Worm (Caenorhabditis elegans) whole organism, L4 larva: Measurements from ENCODE around the gene H37A05.4.

Experiments used
- D1046.2 ChIP-seq: fragments of 200-800 bp; sonication (Bioruptor generic); IDR thresholded peaks from 2 replicates; pipeline ENCODE4 v1.3.6; 2022; ENCODE audit warnings: missing genetic modification characterization, missing compliant biosample characterization
- F10B5.3 ChIP-seq: sonication (generic microtip); optimal IDR thresholded peaks from 2 replicates; lab custom pipeline; 2016; ENCODE audit warnings: mild to moderate bottlenecking, missing genetic modification characterization, missing compliant biosample characterization
- R02D3.7 ChIP-seq: fragments of 150-350 bp; sonication (generic microtip); optimal IDR thresholded peaks from 3 replicates; lab custom pipeline; 2014; ENCODE audit warnings: missing biosample characterization, missing genetic modification characterization
- Y5F2A.4 ChIP-seq: fragments of 200-800 bp; sonication (Bioruptor generic); optimal IDR thresholded peaks from 2 replicates; lab custom pipeline; 2018; ENCODE audit warnings: mild to moderate bottlenecking, missing genetic modification characterization, missing compliant biosample characterization
- Y75B8A.6 ChIP-seq: fragments of 200-800 bp; sonication (Bioruptor generic); IDR thresholded peaks from 2 replicates; pipeline ENCODE4 v1.3.6; 2022; ENCODE audit warnings: missing genetic modification reagents, missing genetic modification characterization, missing compliant biosample characterization
- ZK546.5 ChIP-seq, 2 experiments: sonication (generic microtip); optimal IDR thresholded peaks; 2 replicates each; lab custom pipeline; 2017; ENCODE audit warnings: missing biosample characterization in 2 of 2, missing genetic modification characterization in 2 of 2
- aha-1 ChIP-seq: fragments of 150-350 bp; peaks from one replicate; lab custom pipeline; 2014; ENCODE audit warnings: missing biosample characterization, missing genetic modification characterization
- ama-1 ChIP-seq: fragments of 150-350 bp; optimal IDR thresholded peaks from 2 replicates; lab custom pipeline; 2014; ENCODE audit warnings: inconsistent platforms, mixed read lengths
- arid-1 ChIP-seq: fragments of 200-800 bp; sonication (Bioruptor generic); conservative IDR thresholded peaks from 2 replicates; pipeline ENCODE4 v1.3.6; 2022; ENCODE audit warnings: missing genetic modification reagents, missing genetic modification characterization, missing compliant biosample characterization
- attf-4 ChIP-seq: sonication (generic microtip); optimal IDR thresholded peaks from 3 replicates; lab custom pipeline; 2017; ENCODE audit warnings: missing biosample characterization, missing genetic modification characterization
- ceh-20 ChIP-seq: fragments of 200-800 bp; sonication (Bioruptor generic); IDR thresholded peaks from 2 replicates; pipeline ENCODE4 v1.3.6; 2022; ENCODE audit warnings: missing genetic modification reagents, missing genetic modification characterization, missing compliant biosample characterization
- ces-1 ChIP-seq: fragments of 150-350 bp; sonication (generic microtip); optimal IDR thresholded peaks from 4 replicates; lab custom pipeline; 2014; ENCODE audit warnings: missing biosample characterization, missing genetic modification reagents, missing genetic modification characterization
- cey-2 ChIP-seq: sonication (generic microtip); optimal IDR thresholded peaks from 3 replicates; lab custom pipeline; 2017; ENCODE audit warnings: missing genetic modification characterization, mild to moderate bottlenecking, missing compliant biosample characterization, antibody characterized with exemption, borderline replicate concordance; ENCODE audit not compliant: insufficient read depth
- ctbp-1 ChIP-seq: fragments of 200-800 bp; sonication (Bioruptor generic); IDR thresholded peaks from 2 replicates; pipeline ENCODE4 v1.3.6; 2022; ENCODE audit warnings: missing genetic modification reagents, missing genetic modification characterization, missing compliant biosample characterization
- daf-12 ChIP-seq: fragments of 150-350 bp; optimal IDR thresholded peaks from 2 replicates; lab custom pipeline; 2014; ENCODE audit warnings: missing biosample characterization, missing genetic modification reagents, missing genetic modification characterization
- dmd-6 ChIP-seq: fragments of 200-800 bp; sonication (Bioruptor generic); IDR thresholded peaks from 2 replicates; pipeline ENCODE4 v1.3.6; 2022; ENCODE audit warnings: missing genetic modification reagents, missing genetic modification characterization, missing compliant biosample characterization
- egl-43 ChIP-seq: fragments of 200-800 bp; sonication (Bioruptor generic); IDR thresholded peaks from 2 replicates; pipeline ENCODE4 v1.3.6; 2022; ENCODE audit warnings: missing genetic modification reagents, missing genetic modification characterization, missing compliant biosample characterization
- fkh-10 ChIP-seq: fragments of 150-350 bp; optimal IDR thresholded peaks from 2 replicates; lab custom pipeline; 2014; ENCODE audit warnings: missing biosample characterization, missing genetic modification reagents, missing genetic modification characterization
- hlh-11 ChIP-seq: fragments of 200-800 bp; sonication (Bioruptor generic); optimal IDR thresholded peaks from 2 replicates; lab custom pipeline; 2018; ENCODE audit warnings: mild to moderate bottlenecking, missing genetic modification characterization, missing compliant biosample characterization
- hmg-1.1 ChIP-seq: fragments of 200-800 bp; sonication (Bioruptor generic); IDR thresholded peaks from 2 replicates; pipeline ENCODE4 v1.3.6; 2022; ENCODE audit warnings: missing genetic modification reagents, missing genetic modification characterization, missing compliant biosample characterization
- jun-1 ChIP-seq: fragments of 150-350 bp; optimal IDR thresholded peaks from 2 replicates; lab custom pipeline; 2014; ENCODE audit warnings: missing biosample characterization, missing genetic modification reagents, missing genetic modification characterization
- lin-13 ChIP-seq: fragments of 150-350 bp; optimal IDR thresholded peaks from 2 replicates; lab custom pipeline; 2014; ENCODE audit warnings: missing biosample characterization, missing genetic modification reagents, missing genetic modification characterization
- lin-29 ChIP-seq: fragments of 200-800 bp; sonication (Bioruptor generic); IDR thresholded peaks from 2 replicates; pipeline ENCODE4 v1.3.6; 2022; ENCODE audit warnings: missing genetic modification reagents, missing genetic modification characterization, missing compliant biosample characterization
- lsy-2 ChIP-seq, 2 experiments: fragments of 150-350 bp in 1 of 2; sonication (generic microtip) in 1 of 2; optimal IDR thresholded peaks; 2 replicates each; lab custom pipeline; 2014 to 2017; ENCODE audit warnings: missing biosample characterization in 2 of 2, missing genetic modification characterization in 2 of 2
- madf-5 ChIP-seq, 2 experiments: fragments of 200-800 bp; sonication (Bioruptor generic); IDR thresholded peaks; 2 replicates each; pipeline ENCODE4 v1.3.6; 2022; ENCODE audit warnings: missing compliant biosample characterization in 2 of 2, missing genetic modification characterization in 2 of 2
- madf-9 ChIP-seq: fragments of 200-800 bp; sonication (Bioruptor generic); conservative IDR thresholded peaks from 2 replicates; pipeline ENCODE4 v1.3.6; 2022; ENCODE audit warnings: missing genetic modification reagents, missing genetic modification characterization, missing compliant biosample characterization
- mdl-1 ChIP-seq, 2 experiments: fragments of 150-350 bp in 1 of 2; sonication (generic microtip) in 1 of 2; optimal IDR thresholded peaks; 2 replicates each; lab custom pipeline; 2014 to 2017; ENCODE audit warnings: missing biosample characterization in 2 of 2, missing genetic modification characterization in 2 of 2
- mdt-29 ChIP-seq: fragments of 200-800 bp; sonication (Bioruptor generic); IDR thresholded peaks from 2 replicates; pipeline ENCODE4 v1.3.6; 2022; ENCODE audit warnings: missing genetic modification reagents, missing genetic modification characterization, missing compliant biosample characterization
- mep-1 ChIP-seq: fragments of 150-350 bp; sonication (generic microtip); optimal IDR thresholded peaks from 3 replicates; lab custom pipeline; 2014; ENCODE audit warnings: missing biosample characterization, missing genetic modification characterization
- mes-2 ChIP-seq: sonication (generic microtip); optimal IDR thresholded peaks from 2 replicates; lab custom pipeline; 2016; ENCODE audit warnings: missing genotype, mild to moderate bottlenecking, missing genetic modification characterization, missing compliant biosample characterization; ENCODE audit not compliant: poor library complexity, severe bottlenecking
- mxl-2 ChIP-seq: fragments of 200-800 bp; sonication (Bioruptor generic); conservative IDR thresholded peaks from 2 replicates; pipeline ENCODE4 v1.3.6; 2022; ENCODE audit warnings: missing genetic modification reagents, missing genetic modification characterization, missing compliant biosample characterization
- nhr-10 ChIP-seq: fragments of 150-350 bp; optimal IDR thresholded peaks from 2 replicates; lab custom pipeline; 2014; ENCODE audit warnings: missing biosample characterization, missing genetic modification characterization
- nhr-102 ChIP-seq: sonication (generic microtip); optimal IDR thresholded peaks from 2 replicates; lab custom pipeline; 2016; ENCODE audit warnings: mild to moderate bottlenecking, missing genetic modification characterization, moderate library complexity, missing compliant biosample characterization
- nhr-28 ChIP-seq: fragments of 150-350 bp; optimal IDR thresholded peaks from 2 replicates; lab custom pipeline; 2014; ENCODE audit warnings: missing biosample characterization, missing genetic modification characterization
- nhr-42 ChIP-seq: fragments of 200-800 bp; sonication (Bioruptor generic); IDR thresholded peaks from 2 replicates; pipeline ENCODE4 v1.3.6; 2022; ENCODE audit warnings: missing genetic modification characterization, missing compliant biosample characterization
- nhr-6 ChIP-seq: fragments of 150-350 bp; optimal IDR thresholded peaks from 2 replicates; lab custom pipeline; 2014; ENCODE audit warnings: missing biosample characterization, missing genetic modification characterization
- nhr-76 ChIP-seq: fragments of 150-350 bp; optimal IDR thresholded peaks from 2 replicates; lab custom pipeline; 2014; ENCODE audit warnings: missing biosample characterization, missing genetic modification characterization
- nhr-77 ChIP-seq: fragments of 150-350 bp; optimal IDR thresholded peaks from 2 replicates; lab custom pipeline; 2014; ENCODE audit warnings: missing biosample characterization, missing genetic modification characterization
- pha-4 ChIP-seq, 2 experiments: fragments of 150-350 bp in 1 of 2; fragments of 200-800 bp in 1 of 2; sonication (Bioruptor generic) in 1 of 2; IDR thresholded peaks in 1 of 2; optimal IDR thresholded peaks in 1 of 2; 2 replicates each; pipeline versions ENCODE4 v1.3.6 to Lab custom; 2014 to 2022; ENCODE audit warnings: missing genetic modification characterization in 2 of 2, missing genetic modification reagents in 2 of 2, missing biosample characterization in 1 of 2, missing compliant biosample characterization in 1 of 2
- pqm-1 ChIP-seq: sonication (generic microtip); optimal IDR thresholded peaks from 2 replicates; lab custom pipeline; 2017; ENCODE audit warnings: missing biosample characterization, missing genetic modification characterization
- rbr-2 ChIP-seq: sonication (generic microtip); optimal IDR thresholded peaks from 2 replicates; lab custom pipeline; 2016; ENCODE audit warnings: missing genotype, missing genetic modification characterization, missing compliant biosample characterization
- sdz-12 ChIP-seq: fragments of 200-800 bp; sonication (Bioruptor generic); optimal IDR thresholded peaks from 2 replicates; lab custom pipeline; 2018; ENCODE audit warnings: mild to moderate bottlenecking, missing genetic modification characterization, missing compliant biosample characterization
- set-16 ChIP-seq: fragments of 200-800 bp; sonication (Bioruptor generic); IDR thresholded peaks from 2 replicates; pipeline ENCODE4 v1.3.6; 2022; ENCODE audit warnings: missing genetic modification reagents, missing genetic modification characterization, missing compliant biosample characterization
- snpc-4 ChIP-seq: fragments of 150-350 bp; optimal IDR thresholded peaks from 2 replicates; lab custom pipeline; 2014; ENCODE audit warnings: missing biosample characterization, missing genetic modification characterization
- spr-1 ChIP-seq: sonication (generic microtip); optimal IDR thresholded peaks from 2 replicates; lab custom pipeline; 2016; ENCODE audit warnings: mild to moderate bottlenecking, missing genetic modification characterization, missing compliant biosample characterization
- unc-130 ChIP-seq: sonication (generic microtip); optimal IDR thresholded peaks from 2 replicates; lab custom pipeline; 2016; ENCODE audit warnings: missing genetic modification reagents, missing genetic modification characterization, missing compliant biosample characterization
- unc-39 ChIP-seq: sonication (generic microtip); optimal IDR thresholded peaks from 2 replicates; lab custom pipeline; 2017; ENCODE audit warnings: missing biosample characterization, missing genetic modification characterization
- zfp-2 ChIP-seq: sonication (generic microtip); optimal IDR thresholded peaks from 2 replicates; lab custom pipeline; 2016; ENCODE audit warnings: mild to moderate bottlenecking, missing genetic modification characterization, missing compliant biosample characterization
- zfp-3 ChIP-seq: fragments of 200-800 bp; sonication (Bioruptor generic); conservative IDR thresholded peaks from 2 replicates; pipeline ENCODE4 v1.3.6; 2022; ENCODE audit warnings: missing genetic modification reagents, missing genetic modification characterization, missing compliant biosample characterization
- zip-11 ChIP-seq: fragments of 200-800 bp; sonication (Bioruptor generic); IDR thresholded peaks from 2 replicates; pipeline ENCODE4 v1.3.6; 2022; ENCODE audit warnings: missing genetic modification characterization, missing compliant biosample characterization
- zip-2 ChIP-seq: fragments of 150-350 bp; optimal IDR thresholded peaks from 2 replicates; lab custom pipeline; 2014; ENCODE audit warnings: missing biosample characterization, missing genetic modification characterization
- ztf-7 ChIP-seq: fragments of 150-350 bp; optimal IDR thresholded peaks from 2 replicates; lab custom pipeline; 2014; ENCODE audit warnings: missing biosample characterization, missing genetic modification characterization

The H37A05.4 gene

ce11 chrV:13678542-13678941 lies 29.0 kb upstream of the H37A05.4 start, which contains the start of the genes tag-65 and ccz-1 (continued):
- no peak for TF ChIP-seq zfp-2 (tag; lab: Kevin White, UChicago)
- no peak for TF ChIP-seq cey-2 (tag; lab: Kevin White, UChicago)
- no peak for TF ChIP-seq egl-43 (GFP tag; lab: Robert Waterston, UW)
- TF ChIP-seq Y5F2A.4 (GFP tag; lab: Kevin White, UChicago): no peak
- TF ChIP-seq Y75B8A.6 (GFP tag; lab: Robert Waterston, UW): no peak
- peak; percentile 40 for TF ChIP-seq lin-13 (GFP tag; lab: Kevin White, UChicago)
- peak; percentile 62 for TF ChIP-seq unc-130 (GFP tag; lab: Kevin White, UChicago)
- TF ChIP-seq spr-1: peak; percentile 54
- TF ChIP-seq mxl-2 (GFP tag; lab: Robert Waterston, UW): no peak
- TF ChIP-seq mdl-1 (tag; optimal IDR thresholded peaks at IDR 0.05; lab: Kevin White, UChicago): peak in 1 of 2 experiments; percentile 27
- TF ChIP-seq F10B5.3 (tag; lab: Kevin White, UChicago): peak; percentile 66
- TF ChIP-seq arid-1: no peak; the same call in 1 of the 2 replicates
- TF ChIP-seq snpc-4 (tag; lab: Kevin White, UChicago): no peak
- peak; percentile 80 for TF ChIP-seq fkh-10 (GFP tag; lab: Kevin White, UChicago)
- TF ChIP-seq lsy-2 (tag; optimal IDR thresholded peaks at IDR 0.05; lab: Kevin White, UChicago): peak in 1 of 2 experiments; percentile 95
- TF ChIP-seq zip-11 (GFP tag; lab: Robert Waterston, UW): no peak
- TF ChIP-seq ztf-7: no peak
- peak; percentile 91 for TF ChIP-seq mep-1 (tag; lab: Kevin White, UChicago)
- TF ChIP-seq mdt-29: no peak
- no peak for TF ChIP-seq R02D3.7 (tag; lab: Kevin White, UChicago)
- no peak for TF ChIP-seq ama-1
- no peak for TF ChIP-seq madf-9 (GFP tag; lab: Robert Waterston, UW)
- TF ChIP-seq hmg-1.1: peak; percentile 77; the same call in 1 of the 2 replicates
- no peak for TF ChIP-seq pqm-1 (tag; lab: Kevin White, UChicago)
- TF ChIP-seq ceh-20: peak; percentile 70; the same call in 1 of the 2 replicates
- no peak for TF ChIP-seq zfp-3 (GFP tag; lab: Robert Waterston, UW)
- no peak for TF ChIP-seq ZK546.5 (tag; optimal IDR thresholded peaks at IDR 0.05; lab: Kevin White, UChicago)
- TF ChIP-seq pha-4 (GFP tag; IDR thresholded peaks at IDR 0.05; lab: Robert Waterston, UW): peak; percentile 71
- TF ChIP-seq pha-4 (tag; optimal IDR thresholded peaks at IDR 0.05; lab: Kevin White, UChicago): no peak
- TF ChIP-seq unc-39: no peak
- TF ChIP-seq sdz-12 (GFP tag; lab: Kevin White, UChicago): no peak
- TF ChIP-seq nhr-6 (tag; lab: Kevin White, UChicago): peak; percentile 94
- TF ChIP-seq madf-5 (GFP tag; IDR thresholded peaks at IDR 0.05; lab: Robert Waterston, UW): no peak
- TF ChIP-seq nhr-10 (tag; lab: Kevin White, UChicago): no peak
- no peak for TF ChIP-seq nhr-42 (GFP tag; lab: Robert Waterston, UW)
- TF ChIP-seq nhr-102: peak; percentile 85
- peak; percentile 73; the same call in 1 of the 2 replicates for TF ChIP-seq ctbp-1 (GFP tag; lab: Robert Waterston, UW)
- TF ChIP-seq D1046.2 (GFP tag; lab: Robert Waterston, UW): no peak
- TF ChIP-seq nhr-77 (tag; lab: Kevin White, UChicago): no peak
- peak; percentile 78 for TF ChIP-seq rbr-2 (tag; lab: Kevin White, UChicago)
- TF ChIP-seq zip-2 (tag; lab: Kevin White, UChicago): no peak
- no peak for TF ChIP-seq nhr-76 (tag; lab: Kevin White, UChicago)
- no peak for TF ChIP-seq set-16 (GFP tag; lab: Robert Waterston, UW)
- no peak for TF ChIP-seq ces-1
- TF ChIP-seq attf-4 (tag; lab: Kevin White, UChicago): no peak
- TF ChIP-seq nhr-28 (tag; lab: Kevin White, UChicago): peak; percentile 49
- no peak for TF ChIP-seq daf-12 (tag; lab: Kevin White, UChicago)
- no peak for TF ChIP-seq lin-29
- TF ChIP-seq mes-2 (tag; lab: Kevin White, UChicago): peak; percentile 90
- peak; percentile 83 for TF ChIP-seq aha-1 (tag; lab: Kevin White, UChicago)
- peak; percentile 81 for TF ChIP-seq dmd-6 (GFP tag; lab: Robert Waterston, UW)
- peak; percentile 73 for TF ChIP-seq hlh-11 (tag; lab: Kevin White, UChicago)
- peak; percentile 41 for TF ChIP-seq jun-1 (tag; lab: Kevin White, UChicago)
